Worm (Caenorhabditis elegans): ENCODE data around the gene rbc-2.

DNA sequence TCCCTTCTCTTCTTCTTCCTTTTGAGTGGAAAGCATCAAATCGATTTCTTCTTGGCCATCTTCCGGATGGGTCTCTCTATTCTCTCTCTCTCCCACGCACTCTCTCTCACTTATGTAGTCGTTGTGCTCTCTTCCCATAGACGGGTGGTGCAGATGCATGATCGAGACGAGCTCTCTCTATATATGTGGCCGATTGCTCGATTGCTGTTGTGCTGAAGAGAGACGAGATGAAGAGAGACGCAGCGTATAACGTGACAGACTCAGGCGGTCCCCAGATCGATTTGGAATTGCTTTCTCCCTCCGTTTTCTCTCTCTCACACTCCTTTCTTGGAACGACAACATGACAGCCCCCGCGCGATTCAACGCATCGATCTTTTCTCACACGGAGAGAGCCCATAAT is 4.2 kb upstream of the rbc-2 start:
- no peak for TF ChIP-seq ces-1 (GFP tag; optimal IDR thresholded peaks at IDR 0.05)
- no peak for TF ChIP-seq nhr-77 (tag; optimal IDR thresholded peaks at IDR 0.05)
- no peak for TF ChIP-seq blmp-1 (tag; optimal IDR thresholded peaks at IDR 0.05)
- TF ChIP-seq hlh-4 (tag; optimal IDR thresholded peaks at IDR 0.05): no peak
- TF ChIP-seq ceh-90 (tag; optimal IDR thresholded peaks at IDR 0.05): no peak
- no peak for TF ChIP-seq pqm-1 (tag; optimal IDR thresholded peaks at IDR 0.05)
- no peak for TF ChIP-seq nhr-11 (tag; optimal IDR thresholded peaks at IDR 0.05)
- no peak for TF ChIP-seq nhr-12 (tag; optimal IDR thresholded peaks at IDR 0.05)
